Fruit fly (Drosophila melanogaster) Kc167 (cell line): Measurements from ENCODE around the gene CG46026.

Source experiments
- Myc ChIP-seq: fragments of >200 bp; optimal IDR thresholded peaks from 2 replicates; lab custom pipeline; 2017; ENCODE audit warnings: missing external identifiers
- Sin3A ChIP-seq: fragments of >200 bp; optimal IDR thresholded peaks from 2 replicates; lab custom pipeline; 2018; ENCODE audit warnings: missing external identifiers
- h ChIP-seq: fragments of >200 bp; optimal IDR thresholded peaks from 3 replicates; lab custom pipeline; 2018; ENCODE audit warnings: missing external identifiers
- insv ChIP-seq: fragments of >200 bp; optimal IDR thresholded peaks from 3 replicates; lab custom pipeline; 2018; ENCODE audit warnings: missing external identifiers
- psq ChIP-seq: fragments of >200 bp; optimal IDR thresholded peaks from 2 replicates; lab custom pipeline; 2017; ENCODE audit warnings: missing external identifiers
- ttk ChIP-seq: sonication (Bioruptor generic); optimal IDR thresholded peaks from 2 replicates; lab custom pipeline; 2017; ENCODE audit warnings: missing external identifiers

DNA sequence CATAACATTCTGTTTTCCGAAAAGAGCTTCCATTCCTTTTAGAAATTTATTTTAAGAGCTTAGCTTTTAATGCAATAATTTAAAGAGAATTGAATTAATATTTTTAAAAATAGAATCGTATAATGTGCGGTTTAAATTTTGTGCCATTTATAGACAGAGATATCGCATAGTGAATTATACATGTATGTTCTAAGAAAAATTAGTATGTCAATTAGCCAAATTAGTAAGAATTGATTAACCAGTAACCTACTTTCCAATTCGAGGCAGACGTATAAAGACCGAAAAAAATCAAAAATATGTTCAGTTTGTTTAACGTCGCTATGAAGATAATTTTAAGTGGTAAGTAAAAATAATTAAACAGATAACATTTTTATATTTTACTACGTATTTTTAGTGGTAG is 3.0 kb downstream of the CG46026 start, which contains the start of gene CG31560:
- no peak for TF ChIP-seq psq (lab: Kevin White, UChicago)
- no peak for TF ChIP-seq h
- TF ChIP-seq insv = no peak
- TF ChIP-seq Sin3A (lab: Kevin White, UChicago) = no peak
- no peak for TF ChIP-seq ttk (lab: Kevin White, UChicago)
- no peak for TF ChIP-seq Myc
